Worm (Caenorhabditis elegans): ENCODE results near the gene cyp-35B2.

Gene cyp-35B2

DNA sequence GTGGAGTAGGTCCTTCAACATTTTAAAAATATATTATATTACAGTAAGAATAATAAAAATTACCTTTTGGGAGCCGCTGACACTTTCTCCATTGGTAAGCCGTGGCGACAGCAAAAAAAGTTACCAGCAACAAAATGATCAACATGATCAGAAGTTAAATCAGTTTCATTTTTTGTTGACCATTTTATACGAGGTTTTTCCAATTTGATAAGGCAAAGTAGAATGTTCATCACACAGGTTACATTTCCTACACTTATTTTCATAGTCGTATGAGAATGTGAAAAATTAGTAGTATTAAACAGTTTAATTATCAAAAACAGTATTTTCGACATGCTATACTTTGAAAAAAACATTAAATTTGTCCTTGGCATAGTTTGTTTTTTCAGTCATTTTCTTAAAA is 30.9 kb downstream of the cyp-35B2 start, which contains the start of gene cyp-34A10:
Gene cyp-34A10 (minus strand): TSS at position 146 of the 400 bp plus-strand sequence.
- TF ChIP-seq hmbx-1 (tag; optimal IDR thresholded peaks at IDR 0.05), result no peak
- no peak for TF ChIP-seq F13C5.2 (tag; optimal IDR thresholded peaks at IDR 0.05)
- no peak for TF ChIP-seq tra-4 (tag; optimal IDR thresholded peaks at IDR 0.05)

DNA sequence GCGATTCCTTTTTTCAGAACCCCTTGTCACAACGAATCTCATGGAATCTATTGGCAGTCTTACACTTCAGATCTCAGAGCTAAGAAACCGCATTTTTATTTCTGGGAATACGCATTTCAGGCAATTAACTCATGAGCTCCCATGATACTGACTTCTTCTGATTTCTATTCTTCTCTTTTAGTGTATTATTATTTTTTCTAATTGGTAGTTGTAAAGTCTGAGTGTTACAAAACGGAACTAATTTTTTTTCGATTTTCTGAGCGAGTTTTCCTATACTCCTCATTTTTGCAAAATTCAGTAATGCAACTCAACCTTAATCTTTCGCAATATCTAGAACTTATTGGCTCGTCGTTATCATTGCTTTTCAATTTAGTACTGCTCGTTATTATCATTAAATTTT is 32.4 kb downstream of the cyp-35B2 start, which contains the start of gene str-82:
Gene str-82 (plus strand): TSS at position 301 of the 400 bp plus-strand sequence.
- no peak for TF ChIP-seq ama-1 (optimal IDR thresholded peaks at IDR 0.05)
- TF ChIP-seq ceh-13 (GFP tag; optimal IDR thresholded peaks at IDR 0.05), result no peak
- TF ChIP-seq tbx-37 (GFP tag; conservative IDR thresholded peaks at IDR 0.05), result no peak

DNA sequence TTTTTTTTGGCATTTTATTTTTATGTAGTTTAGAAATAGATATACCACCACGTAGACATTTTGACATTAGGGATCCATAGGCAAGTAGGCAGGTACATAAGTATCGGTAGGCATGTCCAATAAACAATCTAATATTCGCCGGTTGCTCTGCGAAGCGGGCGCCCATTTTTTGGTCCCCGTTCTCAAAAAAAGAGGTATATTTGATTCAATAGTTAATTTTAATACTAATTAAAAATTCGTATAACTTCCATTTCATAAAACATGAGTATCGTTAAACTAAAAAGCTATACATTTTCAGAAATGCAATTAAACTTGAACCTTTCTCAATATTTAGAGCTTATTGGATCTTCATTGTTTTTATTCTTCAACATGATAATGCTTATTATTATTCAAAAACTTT is 35.0 kb downstream of the cyp-35B2 start, which contains the start of gene str-83:
Gene str-83 (plus strand): TSS at position 301 of the 400 bp plus-strand sequence.
- TF ChIP-seq hmbx-1 (tag; optimal IDR thresholded peaks at IDR 0.05) (no peak), scrt-1 (GFP tag; IDR thresholded peaks at IDR 0.05) (no peak), hmg-4 (GFP tag; optimal IDR thresholded peaks at IDR 0.05) (no peak), tbx-11 (GFP tag; IDR thresholded peaks at IDR 0.05) (no peak), F13C5.2 (tag; optimal IDR thresholded peaks at IDR 0.05) (no peak), hnd-1 (tag; optimal IDR thresholded peaks at IDR 0.05) (no peak), flt-1 (GFP tag; IDR thresholded peaks at IDR 0.05) (no peak), pes-1 (GFP tag; IDR thresholded peaks at IDR 0.05) (no peak), aly-1 (tag; optimal IDR thresholded peaks at IDR 0.05) (no peak), sea-1 (GFP tag; conservative IDR thresholded peaks at IDR 0.05) (no peak), ets-7 (tag; optimal IDR thresholded peaks at IDR 0.05) (no peak), tra-4 (tag; optimal IDR thresholded peaks at IDR 0.05) (no peak), ama-1 (optimal IDR thresholded peaks at IDR 0.05) (no peak), B0310.2 (tag; optimal IDR thresholded peaks at IDR 0.05) (no peak), tbx-37 (GFP tag; conservative IDR thresholded peaks at IDR 0.05) (no peak), ceh-36 (tag; optimal IDR thresholded peaks at IDR 0.05) (no peak), ceh-13 (GFP tag; optimal IDR thresholded peaks at IDR 0.05) (no peak)

DNA sequence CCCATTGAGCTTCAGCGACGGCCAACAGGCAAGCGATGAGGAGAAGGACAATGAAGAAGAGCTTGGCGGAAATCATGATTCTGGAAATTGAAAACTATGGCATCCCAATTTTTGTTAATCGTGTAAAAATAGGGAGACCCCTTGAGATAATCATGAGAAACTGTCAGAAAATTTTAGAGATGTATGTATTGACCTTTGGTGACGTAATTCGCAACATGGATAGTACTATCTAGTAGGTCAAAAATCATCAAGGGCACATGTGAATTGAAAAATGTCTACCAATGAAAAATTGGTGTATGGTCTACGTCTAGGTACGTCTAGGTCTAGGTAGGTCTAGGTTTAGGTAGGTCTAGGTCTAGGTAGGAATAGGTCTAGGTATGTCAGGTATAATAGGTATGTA is 37.1 kb downstream of the cyp-35B2 start, which contains the start of gene nlp-34:
Gene nlp-34 (minus strand): TSS at position 82 of the 400 bp plus-strand sequence.
- no peak for TF ChIP-seq hmbx-1 (tag; optimal IDR thresholded peaks at IDR 0.05)
- TF ChIP-seq scrt-1 (GFP tag; IDR thresholded peaks at IDR 0.05), result no peak
- no peak for TF ChIP-seq tbx-11 (GFP tag; IDR thresholded peaks at IDR 0.05)

DNA sequence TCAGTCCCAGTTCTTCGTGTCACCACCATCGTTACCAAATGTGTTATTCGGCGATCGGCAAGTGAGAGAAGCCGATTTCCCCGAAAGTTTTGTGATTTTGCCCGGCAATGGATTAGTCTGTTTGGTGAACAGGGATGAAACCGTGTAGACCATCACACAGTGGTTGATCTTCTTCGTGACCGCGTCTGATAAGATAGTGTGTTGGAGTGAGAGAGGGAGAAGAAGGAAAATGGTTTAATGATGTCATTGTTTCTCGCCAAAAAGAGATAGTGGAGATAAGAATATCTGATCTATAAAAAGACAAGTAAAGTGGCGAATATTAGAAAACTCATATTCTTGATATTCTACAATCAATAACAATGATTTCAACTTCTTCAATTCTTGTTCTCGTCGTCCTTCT is 37.9 kb downstream of the cyp-35B2 start, which contains the start of gene nlp-31:
Gene nlp-31 (plus strand): TSS at position 237 of the 400 bp plus-strand sequence.
- TF ChIP-seq tbx-11 (GFP tag; IDR thresholded peaks at IDR 0.05) (no peak), ets-7 (tag; optimal IDR thresholded peaks at IDR 0.05) (no peak), hmg-4 (GFP tag; optimal IDR thresholded peaks at IDR 0.05) (no peak), sea-1 (GFP tag; conservative IDR thresholded peaks at IDR 0.05) (no peak), tra-4 (tag; optimal IDR thresholded peaks at IDR 0.05) (no peak), ceh-36 (tag; optimal IDR thresholded peaks at IDR 0.05) (no peak), flt-1 (GFP tag; IDR thresholded peaks at IDR 0.05) (no peak), aly-1 (tag; optimal IDR thresholded peaks at IDR 0.05) (no peak), F13C5.2 (tag; optimal IDR thresholded peaks at IDR 0.05) (no peak), ama-1 (optimal IDR thresholded peaks at IDR 0.05) (no peak), tbx-37 (GFP tag; conservative IDR thresholded peaks at IDR 0.05) (no peak), B0310.2 (tag; optimal IDR thresholded peaks at IDR 0.05) (no peak), hmbx-1 (tag; optimal IDR thresholded peaks at IDR 0.05) (no peak), scrt-1 (GFP tag; IDR thresholded peaks at IDR 0.05) (no peak), hnd-1 (tag; optimal IDR thresholded peaks at IDR 0.05) (no peak), ceh-13 (GFP tag; optimal IDR thresholded peaks at IDR 0.05) (no peak), pes-1 (GFP tag; IDR thresholded peaks at IDR 0.05) (no peak)

DNA sequence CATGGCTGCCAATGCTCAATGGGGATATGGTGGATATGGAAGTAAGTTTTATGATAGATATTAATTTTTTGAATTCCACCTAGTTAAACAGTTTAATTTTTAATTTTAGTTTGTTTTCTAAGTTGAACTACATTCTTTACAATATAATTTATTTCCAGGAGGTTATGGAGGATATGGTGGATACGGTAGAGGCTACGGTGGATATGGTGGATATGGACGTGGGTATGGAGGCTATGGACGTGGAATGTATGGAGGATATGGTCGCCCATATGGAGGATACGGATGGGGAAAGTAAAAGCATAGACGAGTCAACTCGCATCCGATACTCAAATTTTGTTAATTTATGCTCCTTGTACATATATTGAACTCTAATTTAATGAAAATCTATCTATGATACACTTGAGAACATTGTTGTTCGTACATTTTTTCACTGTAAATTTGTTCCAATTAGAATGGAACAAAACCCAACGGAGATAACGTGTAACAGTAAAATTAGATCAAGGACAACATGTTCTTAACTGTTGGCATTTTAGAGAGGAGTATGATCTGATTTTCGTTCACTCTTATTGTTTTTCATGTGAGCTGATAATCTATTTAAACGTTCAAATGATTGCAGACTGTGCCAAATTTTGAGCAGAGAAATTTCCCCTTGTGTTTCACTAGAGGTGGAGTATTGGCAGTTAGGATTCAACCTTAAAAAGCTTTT is 38.4 kb downstream of the cyp-35B2 start:
- TF ChIP-seq hmbx-1 (tag; optimal IDR thresholded peaks at IDR 0.05), result no peak
- no peak for TF ChIP-seq tbx-37 (GFP tag; conservative IDR thresholded peaks at IDR 0.05)
- TF ChIP-seq tra-4 (tag; optimal IDR thresholded peaks at IDR 0.05), result no peak
- TF ChIP-seq pes-1 (GFP tag; IDR thresholded peaks at IDR 0.05), result no peak

DNA sequence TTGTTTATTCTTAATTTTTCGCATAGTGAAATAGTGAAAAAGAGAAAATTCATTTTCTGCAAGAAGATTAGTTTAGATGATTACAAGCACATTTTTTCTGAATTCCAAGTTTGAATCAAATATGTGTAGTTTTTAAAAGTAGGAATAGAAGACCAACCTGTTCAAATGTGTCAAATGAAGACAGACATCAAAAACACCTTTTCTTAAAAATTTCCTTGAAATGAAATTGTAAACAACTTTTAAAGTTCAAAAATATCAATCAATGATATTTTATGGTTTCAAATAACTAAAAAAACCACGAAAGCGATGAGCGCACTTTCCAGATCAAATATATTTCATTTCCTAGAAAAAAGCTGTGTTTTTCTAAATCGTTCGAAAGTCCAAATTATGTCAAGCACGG is 39.7 kb downstream of the cyp-35B2 start, which contains the start of gene nlp-30:
Gene nlp-30 (plus strand): TSS at position 301 of the 400 bp plus-strand sequence.
- no peak for TF ChIP-seq sea-1 (GFP tag; conservative IDR thresholded peaks at IDR 0.05)
- no peak for TF ChIP-seq scrt-1 (GFP tag; IDR thresholded peaks at IDR 0.05)
- no peak for TF ChIP-seq B0310.2 (tag; optimal IDR thresholded peaks at IDR 0.05)
- TF ChIP-seq ets-7 (tag; optimal IDR thresholded peaks at IDR 0.05), result no peak
- TF ChIP-seq hnd-1 (tag; optimal IDR thresholded peaks at IDR 0.05), result no peak
- TF ChIP-seq ceh-36 (tag; optimal IDR thresholded peaks at IDR 0.05), result no peak
- TF ChIP-seq tbx-11 (GFP tag; IDR thresholded peaks at IDR 0.05), result no peak
- TF ChIP-seq hmg-4 (GFP tag; optimal IDR thresholded peaks at IDR 0.05), result no peak
- no peak for TF ChIP-seq pes-1 (GFP tag; IDR thresholded peaks at IDR 0.05)
- TF ChIP-seq tra-4 (tag; optimal IDR thresholded peaks at IDR 0.05), result no peak
- no peak for TF ChIP-seq flt-1 (GFP tag; IDR thresholded peaks at IDR 0.05)
- no peak for TF ChIP-seq aly-1 (tag; optimal IDR thresholded peaks at IDR 0.05)
- no peak for TF ChIP-seq ama-1 (optimal IDR thresholded peaks at IDR 0.05)
- TF ChIP-seq tbx-37 (GFP tag; conservative IDR thresholded peaks at IDR 0.05), result no peak
- no peak for TF ChIP-seq ceh-13 (GFP tag; optimal IDR thresholded peaks at IDR 0.05)
- no peak for TF ChIP-seq hmbx-1 (tag; optimal IDR thresholded peaks at IDR 0.05)
- TF ChIP-seq F13C5.2 (tag; optimal IDR thresholded peaks at IDR 0.05), result no peak

DNA sequence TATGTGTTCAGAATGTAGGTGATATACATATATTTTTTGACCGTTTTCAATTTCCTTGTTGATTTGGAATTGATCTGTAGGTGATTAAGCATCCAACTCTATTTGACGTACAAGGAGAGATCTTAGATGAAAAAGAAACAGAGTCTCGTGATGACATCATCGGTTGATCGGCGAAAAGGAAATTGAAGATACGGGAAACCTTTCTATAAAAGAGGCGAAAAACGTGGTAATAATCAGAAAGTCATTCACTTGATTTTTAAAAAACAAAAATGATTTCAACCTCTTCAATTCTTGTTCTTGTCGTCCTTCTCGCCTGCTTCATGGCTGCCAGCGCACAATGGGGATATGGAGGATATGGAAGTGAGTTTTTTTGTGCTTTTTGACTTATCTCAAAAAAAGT is 42.2 kb downstream of the cyp-35B2 start, which contains the start of gene nlp-29:
Gene nlp-29 (plus strand): TSS at position 248 of the 400 bp plus-strand sequence.
- TF ChIP-seq ets-7 (tag; optimal IDR thresholded peaks at IDR 0.05), result no peak
- TF ChIP-seq tbx-37 (GFP tag; conservative IDR thresholded peaks at IDR 0.05), result no peak
- no peak for TF ChIP-seq ceh-36 (tag; optimal IDR thresholded peaks at IDR 0.05)
- no peak for TF ChIP-seq hnd-1 (tag; optimal IDR thresholded peaks at IDR 0.05)
- no peak for TF ChIP-seq F13C5.2 (tag; optimal IDR thresholded peaks at IDR 0.05)
- TF ChIP-seq scrt-1 (GFP tag; IDR thresholded peaks at IDR 0.05), result no peak
- TF ChIP-seq tra-4 (tag; optimal IDR thresholded peaks at IDR 0.05), result no peak
- no peak for TF ChIP-seq flt-1 (GFP tag; IDR thresholded peaks at IDR 0.05)
- no peak for TF ChIP-seq tbx-11 (GFP tag; IDR thresholded peaks at IDR 0.05)
- no peak for TF ChIP-seq B0310.2 (tag; optimal IDR thresholded peaks at IDR 0.05)
- no peak for TF ChIP-seq aly-1 (tag; optimal IDR thresholded peaks at IDR 0.05)
- TF ChIP-seq ceh-13 (GFP tag; optimal IDR thresholded peaks at IDR 0.05), result no peak
